Worm (Caenorhabditis elegans) whole organism, late embryonic: Measurements from ENCODE around the gene fbxc-32.

ENCODE experiments used
- C38D4.7 ChIP-seq: fragments of 200-800 bp; sonication (Bioruptor generic); optimal IDR thresholded peaks from 2 replicates; lab custom pipeline; 2018; ENCODE audit warnings: mild to moderate bottlenecking, missing genetic modification characterization, moderate library complexity, missing compliant biosample characterization
- K09A11.1 ChIP-seq: sonication (generic microtip); optimal IDR thresholded peaks from 2 replicates; lab custom pipeline; 2017; ENCODE audit warnings: antibody characterized with exemption, mild to moderate bottlenecking, missing genetic modification characterization, missing compliant biosample characterization; ENCODE audit not compliant: insufficient read depth
- ceh-19 ChIP-seq: fragments of 200-800 bp; sonication (Bioruptor generic); optimal IDR thresholded peaks from 2 replicates; lab custom pipeline; 2018; ENCODE audit warnings: mild to moderate bottlenecking, missing genetic modification characterization, missing compliant biosample characterization
- ceh-34 ChIP-seq: sonication (generic microtip); optimal IDR thresholded peaks from 2 replicates; lab custom pipeline; 2016; ENCODE audit warnings: mild to moderate bottlenecking, missing genetic modification characterization, missing compliant biosample characterization
- ceh-6 ChIP-seq: fragments of 200-800 bp; sonication (Bioruptor generic); optimal IDR thresholded peaks from 2 replicates; lab custom pipeline; 2018; ENCODE audit warnings: mild to moderate bottlenecking, missing genetic modification characterization, missing compliant biosample characterization
- elt-2 ChIP-seq: sonication (generic microtip); optimal IDR thresholded peaks from 2 replicates; lab custom pipeline; 2016; ENCODE audit warnings: missing genetic modification reagents, missing genetic modification characterization, missing compliant biosample characterization

- TF ChIP-seq elt-2 (tag; lab: Kevin White, UChicago) (no peak), ceh-19 (no peak), ceh-34 (tag; lab: Kevin White, UChicago) (no peak), K09A11.1 (tag; lab: Kevin White, UChicago) (no peak), C38D4.7 (GFP tag; lab: Kevin White, UChicago) (no peak), ceh-6 (GFP tag; lab: Kevin White, UChicago) (no peak)
Measured at ce11 chrII:923521-923920, 24.5 kb downstream of the fbxc-32 start, which contains the start of gene fbxc-28.
